Fruit fly (Drosophila melanogaster): Measurements from ENCODE around the gene C15.

C15 gene

DNA sequence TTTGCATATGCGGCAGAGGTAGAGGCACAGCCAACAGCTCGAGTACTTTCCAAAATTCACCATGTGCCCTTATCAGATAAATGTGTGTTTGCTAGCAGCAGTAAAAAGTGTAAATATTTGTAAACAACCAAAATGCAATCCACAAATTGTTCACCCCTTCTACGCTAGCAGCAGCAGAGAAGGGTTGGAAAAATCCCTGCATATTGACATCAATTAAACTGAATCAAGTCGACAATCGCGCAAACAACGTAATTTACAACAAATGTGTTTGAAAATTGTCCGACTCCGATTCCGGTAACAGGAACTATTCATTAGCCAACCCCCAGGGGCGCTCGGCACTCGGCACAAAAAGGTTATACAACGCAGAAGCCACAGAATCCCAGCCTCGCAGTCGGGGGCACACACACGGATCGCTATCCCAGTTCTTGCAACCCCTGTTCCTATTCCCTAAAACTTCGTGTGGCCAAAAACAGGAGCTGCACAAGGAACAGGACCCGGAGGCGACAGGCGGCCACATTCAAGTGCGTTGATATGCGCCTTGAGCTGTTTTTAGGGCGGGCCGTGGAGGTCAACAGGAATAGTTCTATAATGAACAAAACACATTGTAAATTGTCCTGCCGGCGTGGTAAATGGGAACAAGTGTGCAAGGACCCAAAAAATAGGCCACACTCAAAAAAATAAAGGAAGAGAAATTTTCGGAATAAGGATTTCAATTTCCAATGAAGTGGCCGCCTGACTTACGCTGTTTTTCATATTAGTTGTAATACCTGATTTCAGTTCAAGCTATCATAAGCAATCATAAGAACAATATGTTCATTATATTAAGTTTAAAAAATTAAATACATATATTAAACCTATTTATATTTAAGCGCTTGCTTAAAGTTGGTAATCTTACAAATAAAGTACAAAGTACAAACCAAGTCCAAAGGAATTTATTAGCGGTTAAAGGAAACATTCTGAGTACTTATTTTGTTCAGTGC lies 35.2 kb downstream of the C15 start (continued):
- TF ChIP-seq CG7745 (tag; optimal IDR thresholded peaks at IDR 0.05) (no peak), phol (tag; optimal IDR thresholded peaks at IDR 0.05) (peak; percentile 51), CG9437 (GFP tag; optimal IDR thresholded peaks at IDR 0.05) (no peak), CG18476 (GFP tag; optimal IDR thresholded peaks at IDR 0.05) (no peak), CG43689 (GFP tag; IDR thresholded peaks at IDR 0.05) (no peak), her (GFP tag; optimal IDR thresholded peaks at IDR 0.05) (no peak), inv (GFP tag; IDR thresholded peaks at IDR 0.05; ENCODE audit: partially characterized antibody) (no peak), tx (GFP tag; optimal IDR thresholded peaks at IDR 0.05) (no peak), dmrt11E (tag; optimal IDR thresholded peaks at IDR 0.05) (peak; percentile 37), CG31441 (GFP tag; IDR thresholded peaks at IDR 0.05) (0 out of 2 replicates have a peak, but pooled peaks have one; percentile 35), trh (GFP tag; optimal IDR thresholded peaks at IDR 0.05) (no peak), nmo (GFP tag; optimal IDR thresholded peaks at IDR 0.05) (peak; percentile 47), Elba2 (GFP tag; optimal IDR thresholded peaks at IDR 0.05) (no peak), CG14965 (GFP tag; optimal IDR thresholded peaks at IDR 0.05; ENCODE audit: borderline replicate concordance) (no peak), CG8924 (tag; optimal IDR thresholded peaks at IDR 0.05) (peak; percentile 34), Dip3 (GFP tag; optimal IDR thresholded peaks at IDR 0.05) (no peak), CG13775 (GFP tag; optimal IDR thresholded peaks at IDR 0.05) (peak; percentile 17), Med (GFP tag) (no peak), pita (GFP tag; optimal IDR thresholded peaks at IDR 0.05) (no peak), CG2678 (tag; optimal IDR thresholded peaks at IDR 0.05) (no peak), CG7839 (tag; optimal IDR thresholded peaks at IDR 0.05) (no peak), CG3838 (GFP tag; optimal IDR thresholded peaks at IDR 0.05) (no peak), CG11696 (GFP tag; IDR thresholded peaks at IDR 0.05) (no peak), CG30020 (tag; optimal IDR thresholded peaks at IDR 0.05) (no peak), grn (GFP tag; optimal IDR thresholded peaks at IDR 0.05) (no peak), Lim3 (GFP tag; IDR thresholded peaks at IDR 0.05) (no peak), CG17359 (tag; optimal IDR thresholded peaks at IDR 0.05) (no peak), CG10267 (tag; optimal IDR thresholded peaks at IDR 0.05) (peak; percentile 32), kni (GFP tag; optimal IDR thresholded peaks at IDR 0.05) (peak; percentile 4), CG13123 (GFP tag; optimal IDR thresholded peaks at IDR 0.05) (no peak), CG42726 (GFP tag; IDR thresholded peaks at IDR 0.05; ENCODE audit: partially characterized antibody) (no peak), Lhr (GFP tag; optimal IDR thresholded peaks at IDR 0.05) (no peak), pros (GFP tag; optimal IDR thresholded peaks at IDR 0.05) (peak; percentile 52), CG8281 (tag; optimal IDR thresholded peaks at IDR 0.05) (peak; percentile 84), H15 (GFP tag; IDR thresholded peaks at IDR 0.05) (no peak), CG2712 (tag; optimal IDR thresholded peaks at IDR 0.05) (peak; percentile 56), Sox100B (GFP tag; optimal IDR thresholded peaks at IDR 0.05) (peak; percentile 23), ash1 (GFP tag; optimal IDR thresholded peaks at IDR 0.05) (no peak), CG11247 (GFP tag; IDR thresholded peaks at IDR 0.05) (no peak), wdn (GFP tag; IDR thresholded peaks at IDR 0.05) (no peak), D (optimal IDR thresholded peaks at IDR 0.05) (no peak), D (GFP tag; optimal IDR thresholded peaks at IDR 0.05) (peak; percentile 12)
